Worm (Caenorhabditis elegans) whole organism, L4 larva: ENCODE measurements around the gene mes-2.

Source experiments
- T26A8.4 ChIP-seq: fragments of 200-800 bp; sonication (Bioruptor generic); IDR thresholded peaks from 2 replicates; pipeline ENCODE4 v1.3.6; 2022; ENCODE audit warnings: missing genetic modification characterization, missing compliant biosample characterization
- Y5F2A.4 ChIP-seq: fragments of 200-800 bp; sonication (Bioruptor generic); optimal IDR thresholded peaks from 2 replicates; lab custom pipeline; 2018; ENCODE audit warnings: mild to moderate bottlenecking, missing genetic modification characterization, missing compliant biosample characterization
- aha-1 ChIP-seq: fragments of 150-350 bp; peaks from one replicate; lab custom pipeline; 2014; ENCODE audit warnings: missing biosample characterization, missing genetic modification characterization
- ama-1 ChIP-seq: fragments of 150-350 bp; optimal IDR thresholded peaks from 2 replicates; lab custom pipeline; 2014; ENCODE audit warnings: inconsistent platforms, mixed read lengths
- attf-4 ChIP-seq: sonication (generic microtip); optimal IDR thresholded peaks from 3 replicates; lab custom pipeline; 2017; ENCODE audit warnings: missing biosample characterization, missing genetic modification characterization
- ceh-62 ChIP-seq: sonication (generic microtip); optimal IDR thresholded peaks from 2 replicates; lab custom pipeline; 2017; ENCODE audit warnings: missing biosample characterization, missing genetic modification characterization
- cey-2 ChIP-seq: sonication (generic microtip); optimal IDR thresholded peaks from 3 replicates; lab custom pipeline; 2017; ENCODE audit warnings: missing genetic modification characterization, mild to moderate bottlenecking, missing compliant biosample characterization, antibody characterized with exemption, borderline replicate concordance; ENCODE audit not compliant: insufficient read depth
- ctbp-1 ChIP-seq: fragments of 200-800 bp; sonication (Bioruptor generic); IDR thresholded peaks from 2 replicates; pipeline ENCODE4 v1.3.6; 2022; ENCODE audit warnings: missing genetic modification reagents, missing genetic modification characterization, missing compliant biosample characterization
- daf-16 ChIP-seq, 3 experiments: sonication (generic microtip); optimal IDR thresholded peaks; 2 replicates each; lab custom pipeline; 2016 to 2017; ENCODE audit warnings: missing genetic modification characterization in 3 of 3, missing genetic modification reagents in 3 of 3, mild to moderate bottlenecking in 2 of 3, missing compliant biosample characterization in 2 of 3, missing biosample characterization in 1 of 3, moderate library complexity in 1 of 3
- dmd-6 ChIP-seq: fragments of 200-800 bp; sonication (Bioruptor generic); IDR thresholded peaks from 2 replicates; pipeline ENCODE4 v1.3.6; 2022; ENCODE audit warnings: missing genetic modification reagents, missing genetic modification characterization, missing compliant biosample characterization
- duxl-1 ChIP-seq: sonication (generic microtip); optimal IDR thresholded peaks from 2 replicates; lab custom pipeline; 2016; ENCODE audit warnings: mild to moderate bottlenecking, missing genetic modification characterization, moderate library complexity, missing compliant biosample characterization; ENCODE audit not compliant: poor library complexity
- dve-1 ChIP-seq: sonication (generic microtip); optimal IDR thresholded peaks from 2 replicates; lab custom pipeline; 2017; ENCODE audit warnings: antibody characterized with exemption, mild to moderate bottlenecking, missing genetic modification characterization, missing compliant biosample characterization; ENCODE audit not compliant: insufficient read depth
- egl-27 ChIP-seq: sonication (generic microtip); optimal IDR thresholded peaks from 3 replicates; lab custom pipeline; 2017; ENCODE audit warnings: missing biosample characterization, missing genetic modification reagents, missing genetic modification characterization
- hif-1 ChIP-seq, 2 experiments: sonication (generic microtip); optimal IDR thresholded peaks; 2 replicates each; lab custom pipeline; 2016 to 2017; ENCODE audit warnings: missing compliant biosample characterization in 2 of 2, missing genetic modification characterization in 2 of 2, missing genetic modification reagents in 2 of 2, missing genotype in 2 of 2, mild to moderate bottlenecking in 1 of 2
- hlh-11 ChIP-seq: fragments of 200-800 bp; sonication (Bioruptor generic); optimal IDR thresholded peaks from 2 replicates; lab custom pipeline; 2018; ENCODE audit warnings: mild to moderate bottlenecking, missing genetic modification characterization, missing compliant biosample characterization
- hlh-30 ChIP-seq: sonication (generic microtip); optimal IDR thresholded peaks from 2 replicates; lab custom pipeline; 2017; ENCODE audit warnings: antibody characterized with exemption, mild to moderate bottlenecking, missing genetic modification characterization, missing compliant biosample characterization; ENCODE audit not compliant: insufficient read depth
- hmg-1.1 ChIP-seq: fragments of 200-800 bp; sonication (Bioruptor generic); IDR thresholded peaks from 2 replicates; pipeline ENCODE4 v1.3.6; 2022; ENCODE audit warnings: missing genetic modification reagents, missing genetic modification characterization, missing compliant biosample characterization
- lin-13 ChIP-seq: fragments of 150-350 bp; optimal IDR thresholded peaks from 2 replicates; lab custom pipeline; 2014; ENCODE audit warnings: missing biosample characterization, missing genetic modification reagents, missing genetic modification characterization
- lsy-2 ChIP-seq, 2 experiments: fragments of 150-350 bp in 1 of 2; sonication (generic microtip) in 1 of 2; optimal IDR thresholded peaks; 2 replicates each; lab custom pipeline; 2014 to 2017; ENCODE audit warnings: missing biosample characterization in 2 of 2, missing genetic modification characterization in 2 of 2
- mdl-1 ChIP-seq, 2 experiments: fragments of 150-350 bp in 1 of 2; sonication (generic microtip) in 1 of 2; optimal IDR thresholded peaks; 2 replicates each; lab custom pipeline; 2014 to 2017; ENCODE audit warnings: missing biosample characterization in 2 of 2, missing genetic modification characterization in 2 of 2
- mep-1 ChIP-seq: fragments of 150-350 bp; sonication (generic microtip); optimal IDR thresholded peaks from 3 replicates; lab custom pipeline; 2014; ENCODE audit warnings: missing biosample characterization, missing genetic modification characterization
- mes-2 ChIP-seq: sonication (generic microtip); optimal IDR thresholded peaks from 2 replicates; lab custom pipeline; 2016; ENCODE audit warnings: missing genotype, mild to moderate bottlenecking, missing genetic modification characterization, missing compliant biosample characterization; ENCODE audit not compliant: poor library complexity, severe bottlenecking
- nhr-102 ChIP-seq: sonication (generic microtip); optimal IDR thresholded peaks from 2 replicates; lab custom pipeline; 2016; ENCODE audit warnings: mild to moderate bottlenecking, missing genetic modification characterization, moderate library complexity, missing compliant biosample characterization
- nhr-28 ChIP-seq: fragments of 150-350 bp; optimal IDR thresholded peaks from 2 replicates; lab custom pipeline; 2014; ENCODE audit warnings: missing biosample characterization, missing genetic modification characterization
- nhr-6 ChIP-seq: fragments of 150-350 bp; optimal IDR thresholded peaks from 2 replicates; lab custom pipeline; 2014; ENCODE audit warnings: missing biosample characterization, missing genetic modification characterization
- nhr-77 ChIP-seq: fragments of 150-350 bp; optimal IDR thresholded peaks from 2 replicates; lab custom pipeline; 2014; ENCODE audit warnings: missing biosample characterization, missing genetic modification characterization
- pha-4 ChIP-seq, 2 experiments: fragments of 150-350 bp in 1 of 2; fragments of 200-800 bp in 1 of 2; sonication (Bioruptor generic) in 1 of 2; IDR thresholded peaks in 1 of 2; optimal IDR thresholded peaks in 1 of 2; 2 replicates each; pipeline versions ENCODE4 v1.3.6 to Lab custom; 2014 to 2022; ENCODE audit warnings: missing genetic modification characterization in 2 of 2, missing genetic modification reagents in 2 of 2, missing biosample characterization in 1 of 2, missing compliant biosample characterization in 1 of 2
- php-3 ChIP-seq: fragments of 200-800 bp; sonication (Bioruptor generic); IDR thresholded peaks from 2 replicates; pipeline ENCODE4 v1.3.6; 2022; ENCODE audit warnings: missing genetic modification reagents, missing genetic modification characterization, missing compliant biosample characterization
- pqm-1 ChIP-seq: sonication (generic microtip); optimal IDR thresholded peaks from 2 replicates; lab custom pipeline; 2017; ENCODE audit warnings: missing biosample characterization, missing genetic modification characterization
- rbr-2 ChIP-seq: sonication (generic microtip); optimal IDR thresholded peaks from 2 replicates; lab custom pipeline; 2016; ENCODE audit warnings: missing genotype, missing genetic modification characterization, missing compliant biosample characterization
- saeg-2 ChIP-seq: fragments of 200-800 bp; sonication (Bioruptor generic); IDR thresholded peaks from 2 replicates; pipeline ENCODE4 v1.3.6; 2022; ENCODE audit warnings: missing genetic modification reagents, missing genetic modification characterization, missing compliant biosample characterization
- unc-130 ChIP-seq: sonication (generic microtip); optimal IDR thresholded peaks from 2 replicates; lab custom pipeline; 2016; ENCODE audit warnings: missing genetic modification reagents, missing genetic modification characterization, missing compliant biosample characterization
- unc-62 ChIP-seq, 3 experiments: fragments of 150-350 bp in 1 of 3; sonication (generic microtip); optimal IDR thresholded peaks in 2 of 3; peaks in 1 of 3; 1 replicate in 1 of 3; 2 replicates in 2 of 3; lab custom pipeline; 2014 to 2017; ENCODE audit warnings: missing biosample characterization in 3 of 3, missing genetic modification characterization in 3 of 3, missing genetic modification reagents in 3 of 3, missing genotype in 1 of 3
- zfp-3 ChIP-seq: fragments of 200-800 bp; sonication (Bioruptor generic); conservative IDR thresholded peaks from 2 replicates; pipeline ENCODE4 v1.3.6; 2022; ENCODE audit warnings: missing genetic modification reagents, missing genetic modification characterization, missing compliant biosample characterization

mes-2 gene

ce11 chrII:14399595-14399994, 15.8 kb downstream of the mes-2 start (continued):
- TF ChIP-seq nhr-6 (peak; percentile 85), Y5F2A.4 (no peak), dmd-6 (GFP tag; lab: Robert Waterston, UW) (peak; percentile 63), ama-1 (lab: Kevin White, UChicago) (peak; percentile 39), dve-1 (tag; lab: Kevin White, UChicago) (peak; percentile 93), lin-13 (GFP tag; lab: Kevin White, UChicago) (peak; percentile 65)

DNA sequence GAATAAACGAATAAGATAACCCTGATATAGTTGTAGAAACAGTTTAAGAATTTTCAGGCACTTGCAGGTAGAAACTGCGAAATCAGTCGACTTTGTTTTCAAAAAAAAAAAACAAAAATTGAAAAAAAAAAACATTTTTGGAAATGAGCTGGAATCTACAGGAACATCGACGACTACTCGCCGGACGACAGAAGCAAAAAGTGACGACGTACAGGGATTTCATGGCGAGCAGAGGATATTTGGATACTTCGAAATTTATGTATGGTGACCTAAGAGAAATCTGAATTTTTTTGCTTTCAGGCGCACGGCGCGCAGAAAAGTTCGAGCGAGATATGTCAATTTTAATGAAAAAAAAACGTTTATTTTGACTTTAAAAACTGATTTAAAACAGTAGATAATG, 17.3 kb downstream of the mes-2 start:
- TF ChIP-seq egl-27 (tag; lab: Kevin White, UChicago) (no peak), pha-4 (GFP tag; IDR thresholded peaks at IDR 0.05; lab: Robert Waterston, UW) (no peak), pha-4 (tag; optimal IDR thresholded peaks at IDR 0.05; lab: Kevin White, UChicago) (no peak), mes-2 (tag; lab: Kevin White, UChicago) (peak; percentile 69), ama-1 (lab: Kevin White, UChicago) (peak; percentile 36), cey-2 (tag; lab: Kevin White, UChicago) (no peak), hmg-1.1 (GFP tag; lab: Robert Waterston, UW) (no peak)
- TF ChIP-seq, all 104 proteins: peak for 2

DNA sequence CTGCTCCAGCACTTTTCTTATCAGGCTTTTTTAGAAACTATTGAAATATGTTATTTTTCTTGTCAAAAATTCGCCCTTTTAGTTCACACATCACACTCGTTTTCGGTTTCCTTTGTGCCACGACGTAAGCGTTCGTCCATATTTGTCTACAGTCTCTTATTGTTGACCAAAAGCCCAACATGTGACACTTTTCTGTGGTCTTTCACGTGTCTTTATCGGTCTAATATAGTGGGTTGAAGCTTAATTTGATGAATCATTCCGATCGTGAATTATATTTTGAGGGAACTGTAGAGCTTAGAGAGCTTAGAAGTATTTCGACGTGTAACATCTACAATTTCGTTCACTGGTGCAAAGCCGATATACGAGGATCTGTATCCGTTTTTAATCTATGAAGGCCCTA, 20.5 kb downstream of the mes-2 start:
- no peak for TF ChIP-seq ceh-62 (tag; lab: Kevin White, UChicago)
- TF ChIP-seq nhr-6 = peak; percentile 82
- TF ChIP-seq zfp-3 = no peak
- no peak for TF ChIP-seq daf-16 (GFP tag; optimal IDR thresholded peaks at IDR 0.05; lab: Kevin White, UChicago)
- TF ChIP-seq daf-16 (tag; optimal IDR thresholded peaks at IDR 0.05; lab: Kevin White, UChicago) = peak; percentile 92
- TF ChIP-seq dve-1 (tag; lab: Kevin White, UChicago) = peak; percentile 80
- TF ChIP-seq lsy-2 (tag; optimal IDR thresholded peaks at IDR 0.05; lab: Kevin White, UChicago) = peak in 1 of 2 experiments; percentile 52
- TF ChIP-seq ama-1 (lab: Kevin White, UChicago) = no peak
- TF ChIP-seq rbr-2 (tag; lab: Kevin White, UChicago) = no peak
- peak; percentile 98 for TF ChIP-seq aha-1 (tag; lab: Kevin White, UChicago)
- peak in 1 of 2 experiments; percentile 46 for TF ChIP-seq hif-1 (tag; optimal IDR thresholded peaks at IDR 0.05; lab: Kevin White, UChicago)
- no peak for TF ChIP-seq ctbp-1 (GFP tag; lab: Robert Waterston, UW)
- peak; percentile 19; the same call in 1 of the 2 replicates for TF ChIP-seq pha-4 (GFP tag; IDR thresholded peaks at IDR 0.05; lab: Robert Waterston, UW)
- TF ChIP-seq pha-4 (tag; optimal IDR thresholded peaks at IDR 0.05; lab: Kevin White, UChicago) = peak; percentile 74
- peak; percentile 26 for TF ChIP-seq hlh-11 (tag; lab: Kevin White, UChicago)
- TF ChIP-seq nhr-28 (tag; lab: Kevin White, UChicago) = peak; percentile 6
- peak in 1 of 2 experiments; percentile 70 for TF ChIP-seq mdl-1 (tag; optimal IDR thresholded peaks at IDR 0.05; lab: Kevin White, UChicago)
- TF ChIP-seq unc-130 (GFP tag; lab: Kevin White, UChicago) = no peak
- TF ChIP-seq T26A8.4 (GFP tag; lab: Robert Waterston, UW) = no peak
- TF ChIP-seq mep-1 = peak; percentile 63
- TF ChIP-seq php-3 (GFP tag; lab: Robert Waterston, UW) = no peak
- TF ChIP-seq hlh-30 = peak; percentile 79
- TF ChIP-seq duxl-1 = no peak
- no peak for TF ChIP-seq attf-4 (tag; lab: Kevin White, UChicago)
- peak; percentile 49 for TF ChIP-seq mes-2 (tag; lab: Kevin White, UChicago)
- TF ChIP-seq nhr-102 (tag; lab: Kevin White, UChicago) = no peak
- TF ChIP-seq saeg-2 (GFP tag; lab: Robert Waterston, UW) = no peak
- no peak for TF ChIP-seq unc-62 (GFP tag; optimal IDR thresholded peaks at IDR 0.05 in 1 of 2; lab: Kevin White, UChicago)
- no peak for TF ChIP-seq unc-62 (tag; optimal IDR thresholded peaks at IDR 0.05; lab: Kevin White, UChicago)
- peak; percentile 33 for TF ChIP-seq pqm-1 (tag; lab: Kevin White, UChicago)
- peak; percentile 80 for TF ChIP-seq nhr-77 (tag; lab: Kevin White, UChicago)
- TF ChIP-seq, all 104 proteins: peak for 15
